Fruit fly (Drosophila melanogaster) whole organism, embryonic: ENCODE results near the gene jb.

Experiments
- C15 ChIP-seq: fragments of 200-800 bp; sonication (Bioruptor generic); IDR thresholded peaks from 3 replicates; pipeline ENCODE4 v1.3.6; 2022; ENCODE audit warnings: missing biosample characterization, missing genetic modification characterization
- CG11398 ChIP-seq: fragments of 200-800 bp; sonication (Bioruptor generic); optimal IDR thresholded peaks from 2 replicates; lab custom pipeline; 2016; ENCODE audit warnings: missing biosample characterization, missing genetic modification characterization
- CG11695 ChIP-seq: fragments of 200-800 bp; sonication (Bioruptor generic); IDR thresholded peaks from 3 replicates; pipeline ENCODE4 v1.3.6; 2022; ENCODE audit warnings: missing biosample characterization, missing genetic modification characterization
- CG12104 ChIP-seq: fragments of 200-800 bp; sonication (Bioruptor generic); optimal IDR thresholded peaks from 3 replicates; lab custom pipeline; 2016; ENCODE audit warnings: missing biosample characterization, missing genetic modification characterization
- CG12236 ChIP-seq: fragments of 200-800 bp; sonication (Bioruptor generic); optimal IDR thresholded peaks from 2 replicates; lab custom pipeline; 2016; ENCODE audit warnings: missing biosample characterization, missing genetic modification characterization
- CG12659 ChIP-seq: fragments of 200-800 bp; sonication (Bioruptor generic); optimal IDR thresholded peaks from 3 replicates; lab custom pipeline; 2017; ENCODE audit warnings: mild to moderate bottlenecking, missing biosample characterization, missing genetic modification reagents, missing genetic modification characterization
- CG13894 ChIP-seq: fragments of 200-800 bp; sonication (Bioruptor generic); optimal IDR thresholded peaks from 3 replicates; lab custom pipeline; 2018; ENCODE audit warnings: missing biosample characterization, mild to moderate bottlenecking, missing genetic modification characterization, moderate library complexity
- CG14860 ChIP-seq: fragments of 200-800 bp; sonication (Bioruptor generic); IDR thresholded peaks from 3 replicates; pipeline ENCODE4 v1.3.6; 2022; ENCODE audit warnings: missing biosample characterization, missing genetic modification characterization; ENCODE audit not compliant: partially characterized antibody
- CG17612 ChIP-seq: fragments of 200-800 bp; sonication (Bioruptor generic); IDR thresholded peaks from 2 replicates; pipeline ENCODE4 v1.3.6; 2022; ENCODE audit warnings: missing biosample characterization, missing genetic modification characterization
- CG2712 ChIP-seq: fragments of 200-800 bp; optimal IDR thresholded peaks from 3 replicates; lab custom pipeline; 2019; ENCODE audit warnings: missing biosample characterization, mild to moderate bottlenecking, missing genetic modification characterization, moderate library complexity
- CG30020 ChIP-seq: fragments of 200-800 bp; optimal IDR thresholded peaks from 2 replicates; lab custom pipeline; 2019; ENCODE audit warnings: missing biosample characterization, mild to moderate bottlenecking, missing genetic modification characterization, moderate library complexity
- CG3407 ChIP-seq: fragments of 200-800 bp; sonication (Bioruptor generic); optimal IDR thresholded peaks from 2 replicates; lab custom pipeline; 2018; ENCODE audit warnings: missing biosample characterization, mild to moderate bottlenecking, missing genetic modification characterization
- CG5245 ChIP-seq: fragments of 200-800 bp; sonication (Bioruptor generic); optimal IDR thresholded peaks from 3 replicates; lab custom pipeline; 2016; ENCODE audit warnings: missing biosample characterization, missing genetic modification characterization
- CG6854 ChIP-seq: fragments of 200-800 bp; sonication (Bioruptor generic); optimal IDR thresholded peaks from 3 replicates; lab custom pipeline; 2017; ENCODE audit warnings: missing biosample characterization, mild to moderate bottlenecking, missing genetic modification characterization
- CG7271 ChIP-seq: fragments of 200-800 bp; sonication (Bioruptor generic); optimal IDR thresholded peaks from 2 replicates; lab custom pipeline; 2018; ENCODE audit warnings: missing biosample characterization, mild to moderate bottlenecking, missing genetic modification characterization, moderate library complexity
- CG7786 ChIP-seq: fragments of 200-800 bp; sonication (Bioruptor generic); optimal IDR thresholded peaks from 2 replicates; lab custom pipeline; 2016; ENCODE audit warnings: missing biosample characterization, missing genetic modification characterization
- CG8924 ChIP-seq: fragments of 200-800 bp; optimal IDR thresholded peaks from 3 replicates; lab custom pipeline; 2019; ENCODE audit warnings: missing biosample characterization, mild to moderate bottlenecking, missing genetic modification characterization, moderate library complexity
- CG9797 ChIP-seq: fragments of 200-800 bp; sonication (Bioruptor generic); optimal IDR thresholded peaks from 3 replicates; lab custom pipeline; 2018; ENCODE audit warnings: missing biosample characterization, mild to moderate bottlenecking, missing genetic modification characterization
- CG9817 ChIP-seq: fragments of 200-800 bp; sonication (Bioruptor generic); optimal IDR thresholded peaks from 2 replicates; lab custom pipeline; 2018; ENCODE audit warnings: missing biosample characterization, mild to moderate bottlenecking, missing genetic modification characterization, moderate library complexity
- Camta ChIP-seq: fragments of 200-800 bp; sonication (Bioruptor generic); optimal IDR thresholded peaks from 2 replicates; lab custom pipeline; 2016; ENCODE audit warnings: missing biosample characterization, missing genetic modification characterization
- Drgx ChIP-seq: fragments of 200-800 bp; sonication (Bioruptor generic); IDR thresholded peaks from 2 replicates; pipeline ENCODE4 v1.3.6; 2022; ENCODE audit warnings: missing biosample characterization, missing genetic modification characterization
- Elba2 ChIP-seq: fragments of 200-800 bp; sonication (Bioruptor generic); optimal IDR thresholded peaks from 3 replicates; lab custom pipeline; 2016; ENCODE audit warnings: missing biosample characterization, missing genetic modification characterization
- Fer2 ChIP-seq: fragments of 200-800 bp; sonication (Bioruptor generic); optimal IDR thresholded peaks from 2 replicates; lab custom pipeline; 2018; ENCODE audit warnings: missing biosample characterization, mild to moderate bottlenecking, missing genetic modification characterization, moderate library complexity
- GATAe ChIP-seq: fragments of 200-800 bp; sonication (Bioruptor generic); conservative IDR thresholded peaks from 2 replicates; pipeline ENCODE4 v1.3.6; 2022; ENCODE audit warnings: missing biosample characterization, missing genetic modification characterization
- HmgZ ChIP-seq: fragments of 200-800 bp; sonication (Bioruptor generic); optimal IDR thresholded peaks from 2 replicates; lab custom pipeline; 2018; ENCODE audit warnings: missing biosample characterization, mild to moderate bottlenecking, missing genetic modification characterization
- MTF-1 ChIP-seq: fragments of 200-800 bp; sonication (Bioruptor generic); optimal IDR thresholded peaks from 2 replicates; lab custom pipeline; 2018; ENCODE audit warnings: missing biosample characterization, mild to moderate bottlenecking, missing genetic modification characterization, borderline replicate concordance
- Oaz ChIP-seq: fragments of 200-800 bp; sonication (Bioruptor generic); IDR thresholded peaks from 2 replicates; pipeline ENCODE4 v1.3.6; 2022; ENCODE audit warnings: missing biosample characterization, missing genetic modification characterization
- PHDP ChIP-seq: fragments of 200-800 bp; sonication (Bioruptor generic); optimal IDR thresholded peaks from 3 replicates; lab custom pipeline; 2018; ENCODE audit warnings: missing biosample characterization, mild to moderate bottlenecking, missing genetic modification characterization, moderate library complexity
- Ravus ChIP-seq: fragments of 200-800 bp; sonication (Bioruptor generic); IDR thresholded peaks from 2 replicates; pipeline ENCODE4 v1.3.6; 2022; ENCODE audit warnings: missing biosample characterization, missing genetic modification characterization
- Scr ChIP-seq: fragments of 200-800 bp; sonication (Bioruptor generic); IDR thresholded peaks from 2 replicates; pipeline ENCODE4 v1.3.6; 2022; ENCODE audit warnings: missing biosample characterization, missing genetic modification characterization; ENCODE audit not compliant: partially characterized antibody
- Spps ChIP-seq: fragments of 200-800 bp; sonication (Bioruptor generic); optimal IDR thresholded peaks from 2 replicates; lab custom pipeline; 2018; ENCODE audit warnings: missing biosample characterization, mild to moderate bottlenecking, missing genetic modification characterization
- Xrp1 ChIP-seq: fragments of 200-800 bp; sonication (Bioruptor generic); IDR thresholded peaks from 2 replicates; pipeline ENCODE4 v1.3.6; 2022; ENCODE audit warnings: missing biosample characterization, missing genetic modification characterization
- YL-1 ChIP-seq: fragments of 200-800 bp; sonication (Bioruptor generic); optimal IDR thresholded peaks from 3 replicates; lab custom pipeline; 2017; ENCODE audit warnings: missing biosample characterization, mild to moderate bottlenecking, missing genetic modification characterization
- aop ChIP-seq: fragments of 200-800 bp; sonication (Bioruptor generic); IDR thresholded peaks from 2 replicates; pipeline ENCODE4 v1.3.6; 2022; ENCODE audit warnings: missing biosample characterization, missing genetic modification characterization
- ap ChIP-seq: fragments of 200-800 bp; sonication (Bioruptor generic); IDR thresholded peaks from 2 replicates; pipeline ENCODE4 v1.3.6; 2022; ENCODE audit warnings: missing biosample characterization, missing genetic modification characterization
- chn ChIP-seq: fragments of 200-800 bp; sonication (Bioruptor generic); optimal IDR thresholded peaks from 2 replicates; lab custom pipeline; 2016; ENCODE audit warnings: missing biosample characterization, missing genetic modification characterization
- ci ChIP-seq: fragments of 200-800 bp; sonication (Bioruptor generic); IDR thresholded peaks from 3 replicates; pipeline ENCODE4 v1.3.6; 2022; ENCODE audit warnings: missing biosample characterization, missing genetic modification characterization
- dpn ChIP-seq, 2 experiments: fragments of 200-800 bp; sonication (Bioruptor generic); optimal IDR thresholded peaks; 3 replicates each; lab custom pipeline; 2016; ENCODE audit warnings: missing biosample characterization in 2 of 2, missing genetic modification characterization in 2 of 2
- fd64A ChIP-seq: fragments of 200-800 bp; sonication (Bioruptor generic); optimal IDR thresholded peaks from 3 replicates; lab custom pipeline; 2018; ENCODE audit warnings: missing biosample characterization, mild to moderate bottlenecking, missing genetic modification characterization
- ftz-f1 ChIP-seq: fragments of 200-800 bp; sonication (Bioruptor generic); optimal IDR thresholded peaks from 2 replicates; lab custom pipeline; 2016; ENCODE audit warnings: missing biosample characterization, missing genetic modification characterization
- hth ChIP-seq: fragments of >200 bp; optimal IDR thresholded peaks from 2 replicates; lab custom pipeline; 2017; ENCODE audit warnings: inconsistent platforms
- lov ChIP-seq, 2 experiments: fragments of 200-800 bp in 1 of 2; fragments of >200 bp in 1 of 2; sonication (Bioruptor generic) in 1 of 2; IDR thresholded peaks in 1 of 2; optimal IDR thresholded peaks in 1 of 2; 2 replicates in 1 of 2; 3 replicates in 1 of 2; pipeline versions ENCODE4 v1.3.6 to Lab custom; 2017 to 2022; ENCODE audit warnings: missing biosample characterization in 1 of 2, missing genetic modification characterization in 1 of 2
- luna ChIP-seq: fragments of 200-800 bp; sonication (Bioruptor generic); optimal IDR thresholded peaks from 2 replicates; lab custom pipeline; 2016; ENCODE audit warnings: missing biosample characterization, missing genetic modification characterization
- otp ChIP-seq: fragments of 200-800 bp; sonication (Bioruptor generic); IDR thresholded peaks from 3 replicates; pipeline ENCODE4, ENCODE4 v1.3.6; 2022; ENCODE audit warnings: missing biosample characterization, missing genetic modification characterization
- pb ChIP-seq: fragments of 200-800 bp; sonication (Bioruptor generic); optimal IDR thresholded peaks from 3 replicates; lab custom pipeline; 2016; ENCODE audit warnings: missing biosample characterization, missing genetic modification characterization
- repo ChIP-seq: fragments of 200-800 bp; sonication (Bioruptor generic); optimal IDR thresholded peaks from 2 replicates; lab custom pipeline; 2016; ENCODE audit warnings: missing biosample characterization, missing genetic modification characterization
- sc ChIP-seq, 3 experiments: fragments of >200 bp in 2 of 3; fragments of 200-800 bp in 1 of 3; sonication (Bioruptor generic) in 1 of 3; optimal IDR thresholded peaks; 2 replicates in 2 of 3; 3 replicates in 1 of 3; lab custom pipeline; 2017; ENCODE audit warnings: mild to moderate bottlenecking in 1 of 3, missing biosample characterization in 1 of 3, missing genetic modification characterization in 1 of 3, missing genetic modification reagents in 1 of 3
- slbo ChIP-seq: fragments of 200-800 bp; sonication (Bioruptor generic); IDR thresholded peaks from 2 replicates; pipeline ENCODE4 v1.3.6; 2022; ENCODE audit warnings: missing biosample characterization, missing genetic modification characterization
- slp2 ChIP-seq: fragments of 200-800 bp; sonication (Bioruptor generic); optimal IDR thresholded peaks from 2 replicates; lab custom pipeline; 2016; ENCODE audit warnings: missing biosample characterization, missing genetic modification characterization
- tin ChIP-seq: fragments of 200-800 bp; sonication (Bioruptor generic); optimal IDR thresholded peaks from 3 replicates; lab custom pipeline; 2016; ENCODE audit warnings: missing biosample characterization, missing genetic modification characterization
- trh ChIP-seq: fragments of 200-800 bp; sonication (Bioruptor generic); optimal IDR thresholded peaks from 2 replicates; lab custom pipeline; 2016; ENCODE audit warnings: missing biosample characterization, missing genetic modification characterization
- ttk ChIP-seq: fragments of 200-800 bp; sonication (Bioruptor generic); IDR thresholded peaks from 2 replicates; pipeline ENCODE4 v2.1.2; 2022; ENCODE audit warnings: missing biosample characterization, missing genetic modification characterization

Gene jb

dm6 chrX:20423747-20424165 lies 33.1 kb upstream of the jb start, which contains the start of the genes Pp4-19C and cactin (continued):
- no peak for TF ChIP-seq HmgZ
- no peak for TF ChIP-seq trh
- peak; percentile 30 for TF ChIP-seq Elba2
- TF ChIP-seq CG6854 (GFP tag; lab: Kevin White, UChicago), result no peak
- TF ChIP-seq Fer2 (tag; lab: Kevin White, UChicago), result no peak
- TF ChIP-seq MTF-1, result no peak
- TF ChIP-seq ttk (GFP tag; lab: Robert Waterston, UW), result no peak
- no peak for TF ChIP-seq slp2 (GFP tag; lab: Kevin White, UChicago)
- no peak for TF ChIP-seq Drgx
- TF ChIP-seq hth (lab: Kevin White, UChicago), result no peak
- no peak for TF ChIP-seq CG11695 (GFP tag; lab: Robert Waterston, UW)
- TF ChIP-seq CG3407 (GFP tag; lab: Kevin White, UChicago), result no peak
- peak; percentile 40 for TF ChIP-seq CG8924
- TF ChIP-seq Scr, result peak; percentile 91
- no peak for TF ChIP-seq aop
- TF ChIP-seq tin (GFP tag; lab: Kevin White, UChicago), result no peak
- no peak for TF ChIP-seq ap (GFP tag; lab: Robert Waterston, UW)
- TF ChIP-seq CG11398 (GFP tag; lab: Kevin White, UChicago), result no peak
- no peak for TF ChIP-seq CG2712
- TF ChIP-seq lov (optimal IDR thresholded peaks at IDR 0.05; lab: Kevin White, UChicago), result no peak
- TF ChIP-seq lov (GFP tag; IDR thresholded peaks at IDR 0.05; lab: Robert Waterston, UW), result no peak
- no peak for TF ChIP-seq CG13894 (tag; lab: Kevin White, UChicago)
- TF ChIP-seq ftz-f1 (GFP tag; lab: Kevin White, UChicago), result no peak
- no peak for TF ChIP-seq Oaz
- peak; percentile 55 for TF ChIP-seq slbo (GFP tag; lab: Robert Waterston, UW)
- TF ChIP-seq CG12659, result peak; percentile 29
- no peak for TF ChIP-seq dpn (GFP tag; optimal IDR thresholded peaks at IDR 0.05; lab: Kevin White, UChicago)
- no peak; the same call in 1 of the 2 replicates for TF ChIP-seq Xrp1 (GFP tag; lab: Robert Waterston, UW)
- TF ChIP-seq pb (GFP tag; lab: Kevin White, UChicago), result no peak
- TF ChIP-seq GATAe (GFP tag; lab: Robert Waterston, UW), result no peak
- TF ChIP-seq Ravus, result no peak
- TF ChIP-seq repo, result no peak
- TF ChIP-seq CG9797 (GFP tag; lab: Kevin White, UChicago), result no peak
- TF ChIP-seq CG14860, result peak; percentile 94
- TF ChIP-seq CG7786 (GFP tag; lab: Kevin White, UChicago), result peak; percentile 29
- TF ChIP-seq fd64A (GFP tag; lab: Kevin White, UChicago), result no peak
- peak; percentile 79 for TF ChIP-seq YL-1 (GFP tag; lab: Kevin White, UChicago)
- TF ChIP-seq CG5245, result no peak
- TF ChIP-seq otp (GFP tag; lab: Robert Waterston, UW), result no peak
- TF ChIP-seq CG12236 (GFP tag; lab: Kevin White, UChicago), result no peak
- TF ChIP-seq CG12104, result no peak
- no peak for TF ChIP-seq CG9817
- no peak for TF ChIP-seq Spps (tag; lab: Kevin White, UChicago)
- no peak for TF ChIP-seq luna (GFP tag; lab: Kevin White, UChicago)
- TF ChIP-seq C15 (GFP tag; lab: Robert Waterston, UW), result no peak
- peak; percentile 36 for TF ChIP-seq Camta (GFP tag; lab: Kevin White, UChicago)
- TF ChIP-seq CG30020 (tag; lab: Kevin White, UChicago), result peak; percentile 69
- TF ChIP-seq ci (GFP tag; lab: Robert Waterston, UW), result no peak
- no peak for TF ChIP-seq sc (optimal IDR thresholded peaks at IDR 0.05; lab: Kevin White, UChicago)
- no peak for TF ChIP-seq sc (GFP tag; optimal IDR thresholded peaks at IDR 0.05; lab: Kevin White, UChicago)
- no peak for TF ChIP-seq CG17612 (GFP tag; lab: Robert Waterston, UW)
- TF ChIP-seq CG7271 (tag; lab: Kevin White, UChicago), result no peak
- TF ChIP-seq chn, result no peak
- TF ChIP-seq PHDP (tag; lab: Kevin White, UChicago), result no peak
